Fruit fly (Drosophila melanogaster) whole organism, embryonic: ENCODE data around the gene TTLL6B.

Experiments used
- CG10366 ChIP-seq: fragments of 200-800 bp; sonication (Bioruptor generic); IDR thresholded peaks from 2 replicates; pipeline ENCODE4 v1.3.6; 2022; ENCODE audit warnings: missing biosample characterization, missing genetic modification characterization
- CG10431 ChIP-seq: fragments of 200-800 bp; sonication (Bioruptor generic); optimal IDR thresholded peaks from 3 replicates; lab custom pipeline; 2018; ENCODE audit warnings: missing biosample characterization, mild to moderate bottlenecking, missing genetic modification characterization
- CG10959 ChIP-seq: fragments of 200-800 bp; sonication (Bioruptor generic); IDR thresholded peaks from 2 replicates; pipeline ENCODE4 v1.3.6; 2022; ENCODE audit warnings: missing biosample characterization, missing genetic modification characterization
- CG11504 ChIP-seq: fragments of 200-800 bp; sonication (Bioruptor generic); optimal IDR thresholded peaks from 3 replicates; lab custom pipeline; 2019; ENCODE audit warnings: missing biosample characterization, mild to moderate bottlenecking, missing genetic modification characterization, moderate library complexity
- CG12744 ChIP-seq: fragments of 200-800 bp; sonication (Bioruptor generic); optimal IDR thresholded peaks from 2 replicates; lab custom pipeline; 2016; ENCODE audit warnings: missing biosample characterization, missing genetic modification characterization
- CG13894 ChIP-seq: fragments of 200-800 bp; sonication (Bioruptor generic); optimal IDR thresholded peaks from 3 replicates; lab custom pipeline; 2018; ENCODE audit warnings: missing biosample characterization, mild to moderate bottlenecking, missing genetic modification characterization, moderate library complexity
- CG14860 ChIP-seq: fragments of 200-800 bp; sonication (Bioruptor generic); IDR thresholded peaks from 3 replicates; pipeline ENCODE4 v1.3.6; 2022; ENCODE audit warnings: missing biosample characterization, missing genetic modification characterization; ENCODE audit not compliant: partially characterized antibody
- CG15269 ChIP-seq: fragments of 200-800 bp; sonication (Bioruptor generic); optimal IDR thresholded peaks from 2 replicates; lab custom pipeline; 2018; ENCODE audit warnings: missing biosample characterization, mild to moderate bottlenecking, missing genetic modification characterization, moderate library complexity
- CG17328 ChIP-seq: fragments of 200-800 bp; sonication (Bioruptor generic); IDR thresholded peaks from 2 replicates; pipeline ENCODE4 v1.3.6; 2022; ENCODE audit warnings: missing biosample characterization, missing genetic modification characterization
- CG17385 ChIP-seq: fragments of 200-800 bp; sonication (Bioruptor generic); optimal IDR thresholded peaks from 3 replicates; lab custom pipeline; 2018; ENCODE audit warnings: missing biosample characterization, mild to moderate bottlenecking, missing genetic modification characterization
- CG17802 ChIP-seq: fragments of 200-800 bp; sonication (Bioruptor generic); optimal IDR thresholded peaks from 2 replicates; lab custom pipeline; 2018; ENCODE audit warnings: missing biosample characterization, mild to moderate bottlenecking, missing genetic modification characterization, moderate library complexity
- CG2116 ChIP-seq: fragments of 200-800 bp; sonication (Bioruptor generic); optimal IDR thresholded peaks from 3 replicates; lab custom pipeline; 2018; ENCODE audit warnings: missing biosample characterization, mild to moderate bottlenecking, missing genetic modification characterization
- CG31224 ChIP-seq: fragments of 200-800 bp; sonication (Bioruptor generic); IDR thresholded peaks from 2 replicates; pipeline ENCODE4 v1.3.6; 2022; ENCODE audit warnings: missing biosample characterization, missing genetic modification characterization
- CG31365 ChIP-seq: fragments of 200-800 bp; sonication (Bioruptor generic); optimal IDR thresholded peaks from 2 replicates; lab custom pipeline; 2018; ENCODE audit warnings: missing biosample characterization, mild to moderate bottlenecking, missing genetic modification characterization
- CG32767 ChIP-seq: fragments of 200-800 bp; sonication (Bioruptor generic); IDR thresholded peaks from 2 replicates; pipeline ENCODE4 v1.3.6; 2022; ENCODE audit warnings: missing biosample characterization, missing genetic modification characterization
- CG3726 ChIP-seq: fragments of 200-800 bp; sonication (Bioruptor generic); IDR thresholded peaks from 3 replicates; pipeline ENCODE4, ENCODE4 v1.3.6; 2022; ENCODE audit warnings: missing biosample characterization, missing genetic modification characterization
- CG4424 ChIP-seq: fragments of 200-800 bp; sonication (Bioruptor generic); optimal IDR thresholded peaks from 3 replicates; lab custom pipeline; 2016; ENCODE audit warnings: missing biosample characterization, missing genetic modification characterization
- CG7271 ChIP-seq: fragments of 200-800 bp; sonication (Bioruptor generic); optimal IDR thresholded peaks from 2 replicates; lab custom pipeline; 2018; ENCODE audit warnings: missing biosample characterization, mild to moderate bottlenecking, missing genetic modification characterization, moderate library complexity
- CG9932 ChIP-seq: fragments of 200-800 bp; sonication (Bioruptor generic); IDR thresholded peaks from 2 replicates; pipeline ENCODE4 v1.3.6; 2022; ENCODE audit warnings: missing biosample characterization, missing genetic modification characterization
- CHES-1-like ChIP-seq: fragments of 200-800 bp; sonication (Bioruptor generic); optimal IDR thresholded peaks from 2 replicates; lab custom pipeline; 2016; ENCODE audit warnings: missing biosample characterization, missing genetic modification characterization
- H2.0 ChIP-seq: fragments of 200-800 bp; sonication (Bioruptor generic); IDR thresholded peaks from 2 replicates; pipeline ENCODE4 v1.3.6; 2022; ENCODE audit warnings: missing biosample characterization, missing genetic modification characterization
- HHEX ChIP-seq: fragments of 200-800 bp; sonication (Bioruptor generic); optimal IDR thresholded peaks from 3 replicates; lab custom pipeline; 2017; ENCODE audit warnings: missing biosample characterization, mild to moderate bottlenecking, missing genetic modification characterization, missing genetic modification reagents
- Hr39 ChIP-seq: fragments of >200 bp; optimal IDR thresholded peaks from 2 replicates; lab custom pipeline; 2017
- Med ChIP-seq: fragments of 200-800 bp; sonication (Bioruptor generic); peaks from one replicate; lab custom pipeline; 2016; ENCODE audit warnings: missing biosample characterization, missing genetic modification characterization, mild to moderate bottlenecking, inconsistent platforms, moderate library complexity
- Meics ChIP-seq: fragments of 200-800 bp; sonication (Bioruptor generic); optimal IDR thresholded peaks from 2 replicates; lab custom pipeline; 2017; ENCODE audit warnings: missing biosample characterization, mild to moderate bottlenecking, missing genetic modification characterization
- NFAT ChIP-seq: fragments of 200-800 bp; sonication (Bioruptor generic); IDR thresholded peaks from 2 replicates; pipeline ENCODE4 v1.3.6; 2022; ENCODE audit warnings: missing biosample characterization, missing genetic modification characterization
- Rx ChIP-seq: fragments of 200-800 bp; sonication (Bioruptor generic); IDR thresholded peaks from 2 replicates; pipeline ENCODE4 v1.3.6; 2022; ENCODE audit warnings: missing biosample characterization, missing genetic modification characterization
- Trl ChIP-seq, 3 experiments: fragments of >200 bp in 2 of 3; fragments of 200-800 bp in 1 of 3; sonication (Bioruptor generic) in 1 of 3; optimal IDR thresholded peaks; 2 replicates in 1 of 3; 3 replicates in 2 of 3; lab custom pipeline; 2016 to 2017; ENCODE audit warnings: missing biosample characterization in 1 of 3, missing genetic modification characterization in 1 of 3
- Xbp1 ChIP-seq: fragments of 200-800 bp; sonication (Bioruptor generic); optimal IDR thresholded peaks from 3 replicates; lab custom pipeline; 2016; ENCODE audit warnings: missing biosample characterization, mild to moderate bottlenecking, missing genetic modification characterization
- abd-A ChIP-seq: fragments of 200-800 bp; sonication (Bioruptor generic); optimal IDR thresholded peaks from 3 replicates; lab custom pipeline; 2019; ENCODE audit warnings: missing biosample characterization, mild to moderate bottlenecking, missing genetic modification characterization, moderate library complexity
- bowl ChIP-seq: fragments of 200-800 bp; sonication (Bioruptor generic); IDR thresholded peaks from 2 replicates; pipeline ENCODE4 v1.3.6; 2022; ENCODE audit warnings: missing biosample characterization, missing genetic modification characterization
- btn ChIP-seq: fragments of 200-800 bp; sonication (Bioruptor generic); optimal IDR thresholded peaks from 2 replicates; lab custom pipeline; 2016; ENCODE audit warnings: missing biosample characterization, missing genetic modification characterization
- dmrt99B ChIP-seq: fragments of 200-800 bp; sonication (Bioruptor generic); optimal IDR thresholded peaks from 2 replicates; lab custom pipeline; 2018; ENCODE audit warnings: missing biosample characterization, mild to moderate bottlenecking, missing genetic modification characterization, moderate library complexity
- exex ChIP-seq: fragments of 200-800 bp; sonication (Bioruptor generic); optimal IDR thresholded peaks from 4 replicates; lab custom pipeline; 2018; ENCODE audit warnings: missing biosample characterization, mild to moderate bottlenecking, missing genetic modification characterization, moderate library complexity
- gcm2 ChIP-seq: fragments of 200-800 bp; sonication (Bioruptor generic); optimal IDR thresholded peaks from 2 replicates; lab custom pipeline; 2016; ENCODE audit warnings: missing biosample characterization, missing genetic modification characterization
- grau ChIP-seq: fragments of 200-800 bp; optimal IDR thresholded peaks from 3 replicates; lab custom pipeline; 2019; ENCODE audit warnings: missing biosample characterization, mild to moderate bottlenecking, missing genetic modification characterization, moderate library complexity
- hbn ChIP-seq: fragments of 200-800 bp; sonication (Bioruptor generic); IDR thresholded peaks from 2 replicates; pipeline ENCODE4 v1.3.6; 2022; ENCODE audit warnings: missing biosample characterization, missing genetic modification characterization; ENCODE audit not compliant: partially characterized antibody
- her ChIP-seq: fragments of 200-800 bp; sonication (Bioruptor generic); optimal IDR thresholded peaks from 2 replicates; lab custom pipeline; 2016; ENCODE audit warnings: missing biosample characterization, missing genetic modification characterization
- inv ChIP-seq: fragments of 200-800 bp; sonication (Bioruptor generic); IDR thresholded peaks from 2 replicates; pipeline ENCODE4 v1.3.6; 2022; ENCODE audit warnings: missing biosample characterization, missing genetic modification characterization; ENCODE audit not compliant: partially characterized antibody
- odd ChIP-seq: fragments of 200-800 bp; sonication (Bioruptor generic); optimal IDR thresholded peaks from 2 replicates; lab custom pipeline; 2017; ENCODE audit warnings: missing biosample characterization, mild to moderate bottlenecking, missing genetic modification characterization
- phol ChIP-seq: fragments of 200-800 bp; sonication (Bioruptor generic); optimal IDR thresholded peaks from 3 replicates; lab custom pipeline; 2018; ENCODE audit warnings: missing biosample characterization, mild to moderate bottlenecking, missing genetic modification characterization, moderate library complexity
- pzg ChIP-seq: fragments of 200-800 bp; sonication (Bioruptor generic); optimal IDR thresholded peaks from 3 replicates; lab custom pipeline; 2018; ENCODE audit warnings: missing biosample characterization, mild to moderate bottlenecking, missing genetic modification characterization, moderate library complexity
- ro ChIP-seq: fragments of 200-800 bp; sonication (Bioruptor generic); IDR thresholded peaks from 2 replicates; pipeline ENCODE4 v1.3.6; 2022; ENCODE audit warnings: missing biosample characterization, missing genetic modification characterization
- sc ChIP-seq, 3 experiments: fragments of >200 bp in 2 of 3; fragments of 200-800 bp in 1 of 3; sonication (Bioruptor generic) in 1 of 3; optimal IDR thresholded peaks; 2 replicates in 2 of 3; 3 replicates in 1 of 3; lab custom pipeline; 2017; ENCODE audit warnings: mild to moderate bottlenecking in 1 of 3, missing biosample characterization in 1 of 3, missing genetic modification characterization in 1 of 3, missing genetic modification reagents in 1 of 3
- sim ChIP-seq: fragments of 200-800 bp; sonication (Bioruptor generic); IDR thresholded peaks from 2 replicates; pipeline ENCODE4 v1.3.6; 2022; ENCODE audit warnings: missing biosample characterization, missing genetic modification characterization
- slp2 ChIP-seq: fragments of 200-800 bp; sonication (Bioruptor generic); optimal IDR thresholded peaks from 2 replicates; lab custom pipeline; 2016; ENCODE audit warnings: missing biosample characterization, missing genetic modification characterization
- tna ChIP-seq: fragments of 200-800 bp; sonication (Bioruptor generic); IDR thresholded peaks from 2 replicates; pipeline ENCODE4 v1.3.6; 2022; ENCODE audit warnings: missing biosample characterization, missing genetic modification characterization; ENCODE audit not compliant: partially characterized antibody
- usp ChIP-seq: fragments of >200 bp; optimal IDR thresholded peaks from 2 replicates; lab custom pipeline; 2017; ENCODE audit warnings: missing biosample characterization, missing genetic modification characterization
- wdn ChIP-seq: fragments of 200-800 bp; sonication (Bioruptor generic); IDR thresholded peaks from 2 replicates; pipeline ENCODE4 v1.3.6; 2022; ENCODE audit warnings: missing biosample characterization, missing genetic modification characterization

The TTLL6B gene

dm6 chr3R:27238438-27239301 is 12.1 kb downstream of the TTLL6B start, which contains the start of the genes CG31064 and PolA2 (continued):
- TF ChIP-seq CG31224 (no peak), tna (GFP tag; lab: Robert Waterston, UW) (peak; percentile 83), her (GFP tag; lab: Kevin White, UChicago) (no peak), CG10959 (no peak), CG17802 (tag; lab: Kevin White, UChicago) (no peak), Trl (optimal IDR thresholded peaks at IDR 0.05; lab: Kevin White, UChicago) (no peak), Trl (GFP tag; optimal IDR thresholded peaks at IDR 0.05; lab: Kevin White, UChicago) (no peak), bowl (GFP tag; lab: Robert Waterston, UW) (no peak), CG32767 (GFP tag; lab: Robert Waterston, UW) (no peak), phol (tag; lab: Kevin White, UChicago) (peak; percentile 8), wdn (GFP tag; lab: Robert Waterston, UW) (no peak), inv (GFP tag; lab: Robert Waterston, UW) (peak; percentile 60; the same call in 1 of the 2 replicates), ro (GFP tag; lab: Robert Waterston, UW) (no peak), CG13894 (tag; lab: Kevin White, UChicago) (no peak), sim (GFP tag; lab: Robert Waterston, UW) (no peak), CG2116 (GFP tag; lab: Kevin White, UChicago) (peak; percentile 91), Hr39 (no peak), CG3726 (no peak), Rx (GFP tag; lab: Robert Waterston, UW) (no peak), odd (GFP tag; lab: Kevin White, UChicago) (no peak), gcm2 (GFP tag; lab: Kevin White, UChicago) (no peak), CHES-1-like (peak; percentile 29), CG4424 (no peak), CG31365 (tag; lab: Kevin White, UChicago) (no peak), H2.0 (GFP tag; lab: Robert Waterston, UW) (no peak), CG11504 (tag; lab: Kevin White, UChicago) (no peak), exex (tag; lab: Kevin White, UChicago) (no peak), CG14860 (GFP tag; lab: Robert Waterston, UW) (peak; percentile 79; the same call in 2 of the 3 replicates), slp2 (GFP tag; lab: Kevin White, UChicago) (no peak), btn (GFP tag; lab: Kevin White, UChicago) (no peak), CG10431 (GFP tag; lab: Kevin White, UChicago) (no peak), grau (tag; lab: Kevin White, UChicago) (no peak), Med (peak; percentile 88), CG7271 (no peak), abd-A (tag; lab: Kevin White, UChicago) (no peak), HHEX (GFP tag; lab: Kevin White, UChicago) (no peak), CG15269 (tag; lab: Kevin White, UChicago) (no peak), sc (optimal IDR thresholded peaks at IDR 0.05; lab: Kevin White, UChicago) (no peak), sc (GFP tag; optimal IDR thresholded peaks at IDR 0.05; lab: Kevin White, UChicago) (no peak), CG9932 (peak; percentile 42; the same call in 1 of the 2 replicates), CG10366 (GFP tag; lab: Robert Waterston, UW) (no peak), Xbp1 (no peak), NFAT (no peak), dmrt99B (tag; lab: Kevin White, UChicago) (no peak), CG17385 (GFP tag; lab: Kevin White, UChicago) (no peak), usp (GFP tag; lab: Kevin White, UChicago) (no peak), CG12744 (GFP tag; lab: Kevin White, UChicago) (no peak), CG17328 (no peak), hbn (GFP tag; lab: Robert Waterston, UW) (peak; percentile 69), Meics (GFP tag; lab: Kevin White, UChicago) (no peak), pzg (GFP tag; lab: Kevin White, UChicago) (peak; percentile 95)
